Worm (Caenorhabditis elegans) whole organism, L4 larva: ENCODE data around the gene nhr-10.
A peak's percentile ranks its signal among the peaks of the same experiment; 100 is the strongest.

Experiments
- D1046.2 ChIP-seq: fragments of 200-800 bp; sonication (Bioruptor generic); IDR thresholded peaks from 2 replicates; pipeline ENCODE4 v1.3.6; 2022; ENCODE audit warnings: missing genetic modification characterization, missing compliant biosample characterization
- F10B5.3 ChIP-seq: sonication (generic microtip); optimal IDR thresholded peaks from 2 replicates; lab custom pipeline; 2016; ENCODE audit warnings: mild to moderate bottlenecking, missing genetic modification characterization, missing compliant biosample characterization
- F37D6.2 ChIP-seq: sonication (generic microtip); optimal IDR thresholded peaks from 2 replicates; lab custom pipeline; 2016; ENCODE audit warnings: mild to moderate bottlenecking, missing genetic modification characterization, missing compliant biosample characterization
- R02D3.7 ChIP-seq: fragments of 150-350 bp; sonication (generic microtip); optimal IDR thresholded peaks from 3 replicates; lab custom pipeline; 2014; ENCODE audit warnings: missing biosample characterization, missing genetic modification characterization
- T20F7.1 ChIP-seq: fragments of 200-800 bp; sonication (Bioruptor generic); optimal IDR thresholded peaks from 2 replicates; lab custom pipeline; 2018; ENCODE audit warnings: mild to moderate bottlenecking, missing genetic modification characterization, missing compliant biosample characterization
- Y48G9A.11 ChIP-seq: fragments of 200-800 bp; sonication (Bioruptor generic); IDR thresholded peaks from 2 replicates; pipeline ENCODE4 v1.3.6; 2022; ENCODE audit warnings: missing genetic modification reagents, missing genetic modification characterization, missing compliant biosample characterization
- ZK546.5 ChIP-seq, 2 experiments: sonication (generic microtip); optimal IDR thresholded peaks; 2 replicates each; lab custom pipeline; 2017; ENCODE audit warnings: missing biosample characterization in 2 of 2, missing genetic modification characterization in 2 of 2
- ceh-28 ChIP-seq: fragments of 150-350 bp; optimal IDR thresholded peaks from 2 replicates; lab custom pipeline; 2014; ENCODE audit warnings: missing biosample characterization, missing genetic modification reagents, missing genetic modification characterization
- ceh-32 ChIP-seq: sonication (generic microtip); optimal IDR thresholded peaks from 2 replicates; lab custom pipeline; 2016; ENCODE audit warnings: mild to moderate bottlenecking, missing genetic modification characterization, missing compliant biosample characterization; ENCODE audit not compliant: poor library complexity
- ceh-62 ChIP-seq: sonication (generic microtip); optimal IDR thresholded peaks from 2 replicates; lab custom pipeline; 2017; ENCODE audit warnings: missing biosample characterization, missing genetic modification characterization
- ceh-82 ChIP-seq: sonication (generic microtip); optimal IDR thresholded peaks from 2 replicates; lab custom pipeline; 2017; ENCODE audit warnings: missing biosample characterization, missing genetic modification characterization
- daf-8 ChIP-seq: fragments of 200-800 bp; sonication (Bioruptor generic); IDR thresholded peaks from 2 replicates; pipeline ENCODE4 v1.3.6; 2022; ENCODE audit warnings: missing genetic modification characterization, missing compliant biosample characterization
- dmd-8 ChIP-seq: fragments of 200-800 bp; sonication (Bioruptor generic); IDR thresholded peaks from 2 replicates; pipeline ENCODE4 v1.3.6; 2022; ENCODE audit warnings: missing genetic modification characterization, missing compliant biosample characterization
- dmd-9 ChIP-seq: fragments of 200-800 bp; sonication (Bioruptor generic); IDR thresholded peaks from 2 replicates; pipeline ENCODE4 v1.3.6; 2022; ENCODE audit warnings: missing genetic modification reagents, missing genetic modification characterization, missing compliant biosample characterization
- dpl-1 ChIP-seq: fragments of 150-350 bp; optimal IDR thresholded peaks from 2 replicates; lab custom pipeline; 2014; ENCODE audit warnings: missing biosample characterization, missing genetic modification reagents, missing genetic modification characterization
- dve-1 ChIP-seq: sonication (generic microtip); optimal IDR thresholded peaks from 2 replicates; lab custom pipeline; 2017; ENCODE audit warnings: antibody characterized with exemption, mild to moderate bottlenecking, missing genetic modification characterization, missing compliant biosample characterization; ENCODE audit not compliant: insufficient read depth
- egl-27 ChIP-seq: sonication (generic microtip); optimal IDR thresholded peaks from 3 replicates; lab custom pipeline; 2017; ENCODE audit warnings: missing biosample characterization, missing genetic modification reagents, missing genetic modification characterization
- egl-43 ChIP-seq: fragments of 200-800 bp; sonication (Bioruptor generic); IDR thresholded peaks from 2 replicates; pipeline ENCODE4 v1.3.6; 2022; ENCODE audit warnings: missing genetic modification reagents, missing genetic modification characterization, missing compliant biosample characterization
- hif-1 ChIP-seq, 2 experiments: sonication (generic microtip); optimal IDR thresholded peaks; 2 replicates each; lab custom pipeline; 2016 to 2017; ENCODE audit warnings: missing compliant biosample characterization in 2 of 2, missing genetic modification characterization in 2 of 2, missing genetic modification reagents in 2 of 2, missing genotype in 2 of 2, mild to moderate bottlenecking in 1 of 2
- hlh-11 ChIP-seq: fragments of 200-800 bp; sonication (Bioruptor generic); optimal IDR thresholded peaks from 2 replicates; lab custom pipeline; 2018; ENCODE audit warnings: mild to moderate bottlenecking, missing genetic modification characterization, missing compliant biosample characterization
- hlh-30 ChIP-seq: sonication (generic microtip); optimal IDR thresholded peaks from 2 replicates; lab custom pipeline; 2017; ENCODE audit warnings: antibody characterized with exemption, mild to moderate bottlenecking, missing genetic modification characterization, missing compliant biosample characterization; ENCODE audit not compliant: insufficient read depth
- hmg-1.1 ChIP-seq: fragments of 200-800 bp; sonication (Bioruptor generic); IDR thresholded peaks from 2 replicates; pipeline ENCODE4 v1.3.6; 2022; ENCODE audit warnings: missing genetic modification reagents, missing genetic modification characterization, missing compliant biosample characterization
- jun-1 ChIP-seq: fragments of 150-350 bp; optimal IDR thresholded peaks from 2 replicates; lab custom pipeline; 2014; ENCODE audit warnings: missing biosample characterization, missing genetic modification reagents, missing genetic modification characterization
- lin-38 ChIP-seq: fragments of 200-800 bp; sonication (Bioruptor generic); IDR thresholded peaks from 2 replicates; pipeline ENCODE4 v1.3.6; 2022; ENCODE audit warnings: missing genetic modification reagents, missing genetic modification characterization, missing compliant biosample characterization
- lin-39 ChIP-seq: fragments of 150-350 bp; optimal IDR thresholded peaks from 2 replicates; lab custom pipeline; 2014; ENCODE audit warnings: missing biosample characterization, missing genetic modification reagents, missing genetic modification characterization
- lir-3 ChIP-seq: sonication (generic microtip); optimal IDR thresholded peaks from 2 replicates; lab custom pipeline; 2016; ENCODE audit warnings: mild to moderate bottlenecking, missing genetic modification characterization, missing compliant biosample characterization
- madf-5 ChIP-seq, 2 experiments: fragments of 200-800 bp; sonication (Bioruptor generic); IDR thresholded peaks; 2 replicates each; pipeline ENCODE4 v1.3.6; 2022; ENCODE audit warnings: missing compliant biosample characterization in 2 of 2, missing genetic modification characterization in 2 of 2
- mdl-1 ChIP-seq, 2 experiments: fragments of 150-350 bp in 1 of 2; sonication (generic microtip) in 1 of 2; optimal IDR thresholded peaks; 2 replicates each; lab custom pipeline; 2014 to 2017; ENCODE audit warnings: missing biosample characterization in 2 of 2, missing genetic modification characterization in 2 of 2
- mdt-29 ChIP-seq: fragments of 200-800 bp; sonication (Bioruptor generic); IDR thresholded peaks from 2 replicates; pipeline ENCODE4 v1.3.6; 2022; ENCODE audit warnings: missing genetic modification reagents, missing genetic modification characterization, missing compliant biosample characterization
- mxl-2 ChIP-seq: fragments of 200-800 bp; sonication (Bioruptor generic); conservative IDR thresholded peaks from 2 replicates; pipeline ENCODE4 v1.3.6; 2022; ENCODE audit warnings: missing genetic modification reagents, missing genetic modification characterization, missing compliant biosample characterization
- mxl-3 ChIP-seq: fragments of 200-800 bp; sonication (Bioruptor generic); optimal IDR thresholded peaks from 2 replicates; lab custom pipeline; 2018; ENCODE audit warnings: mild to moderate bottlenecking, missing genetic modification characterization, missing compliant biosample characterization
- nhr-10 ChIP-seq: fragments of 150-350 bp; optimal IDR thresholded peaks from 2 replicates; lab custom pipeline; 2014; ENCODE audit warnings: missing biosample characterization, missing genetic modification characterization
- nhr-111 ChIP-seq: fragments of 200-800 bp; sonication (Bioruptor generic); optimal IDR thresholded peaks from 2 replicates; lab custom pipeline; 2018; ENCODE audit warnings: mild to moderate bottlenecking, missing genetic modification characterization, missing compliant biosample characterization
- nhr-28 ChIP-seq: fragments of 150-350 bp; optimal IDR thresholded peaks from 2 replicates; lab custom pipeline; 2014; ENCODE audit warnings: missing biosample characterization, missing genetic modification characterization
- nhr-6 ChIP-seq: fragments of 150-350 bp; optimal IDR thresholded peaks from 2 replicates; lab custom pipeline; 2014; ENCODE audit warnings: missing biosample characterization, missing genetic modification characterization
- nhr-77 ChIP-seq: fragments of 150-350 bp; optimal IDR thresholded peaks from 2 replicates; lab custom pipeline; 2014; ENCODE audit warnings: missing biosample characterization, missing genetic modification characterization
- pha-4 ChIP-seq, 2 experiments: fragments of 150-350 bp in 1 of 2; fragments of 200-800 bp in 1 of 2; sonication (Bioruptor generic) in 1 of 2; IDR thresholded peaks in 1 of 2; optimal IDR thresholded peaks in 1 of 2; 2 replicates each; pipeline versions ENCODE4 v1.3.6 to Lab custom; 2014 to 2022; ENCODE audit warnings: missing genetic modification characterization in 2 of 2, missing genetic modification reagents in 2 of 2, missing biosample characterization in 1 of 2, missing compliant biosample characterization in 1 of 2
- php-3 ChIP-seq: fragments of 200-800 bp; sonication (Bioruptor generic); IDR thresholded peaks from 2 replicates; pipeline ENCODE4 v1.3.6; 2022; ENCODE audit warnings: missing genetic modification reagents, missing genetic modification characterization, missing compliant biosample characterization
- rbr-2 ChIP-seq: sonication (generic microtip); optimal IDR thresholded peaks from 2 replicates; lab custom pipeline; 2016; ENCODE audit warnings: missing genotype, missing genetic modification characterization, missing compliant biosample characterization
- sdz-12 ChIP-seq: fragments of 200-800 bp; sonication (Bioruptor generic); optimal IDR thresholded peaks from 2 replicates; lab custom pipeline; 2018; ENCODE audit warnings: mild to moderate bottlenecking, missing genetic modification characterization, missing compliant biosample characterization
- skn-1 ChIP-seq: fragments of 150-350 bp; optimal IDR thresholded peaks from 2 replicates; lab custom pipeline; 2014; ENCODE audit warnings: missing biosample characterization, missing genetic modification characterization
- snpc-4 ChIP-seq: fragments of 150-350 bp; optimal IDR thresholded peaks from 2 replicates; lab custom pipeline; 2014; ENCODE audit warnings: missing biosample characterization, missing genetic modification characterization
- spr-1 ChIP-seq: sonication (generic microtip); optimal IDR thresholded peaks from 2 replicates; lab custom pipeline; 2016; ENCODE audit warnings: mild to moderate bottlenecking, missing genetic modification characterization, missing compliant biosample characterization
- spr-3 ChIP-seq: fragments of 200-800 bp; sonication (Bioruptor generic); optimal IDR thresholded peaks from 2 replicates; lab custom pipeline; 2018; ENCODE audit warnings: mild to moderate bottlenecking, missing genetic modification characterization, missing compliant biosample characterization
- unc-130 ChIP-seq: sonication (generic microtip); optimal IDR thresholded peaks from 2 replicates; lab custom pipeline; 2016; ENCODE audit warnings: missing genetic modification reagents, missing genetic modification characterization, missing compliant biosample characterization
- unc-62 ChIP-seq, 3 experiments: fragments of 150-350 bp in 1 of 3; sonication (generic microtip); optimal IDR thresholded peaks in 2 of 3; peaks in 1 of 3; 1 replicate in 1 of 3; 2 replicates in 2 of 3; lab custom pipeline; 2014 to 2017; ENCODE audit warnings: missing biosample characterization in 3 of 3, missing genetic modification characterization in 3 of 3, missing genetic modification reagents in 3 of 3, missing genotype in 1 of 3
- vab-7 ChIP-seq: fragments of 200-800 bp; sonication (Bioruptor generic); IDR thresholded peaks from 2 replicates; pipeline ENCODE4 v1.3.6; 2022; ENCODE audit warnings: missing genetic modification reagents, missing genetic modification characterization, missing compliant biosample characterization
- zag-1 ChIP-seq: fragments of 150-350 bp; optimal IDR thresholded peaks from 2 replicates; lab custom pipeline; 2014; ENCODE audit warnings: missing biosample characterization, missing genetic modification characterization
- zip-11 ChIP-seq: fragments of 200-800 bp; sonication (Bioruptor generic); IDR thresholded peaks from 2 replicates; pipeline ENCODE4 v1.3.6; 2022; ENCODE audit warnings: missing genetic modification characterization, missing compliant biosample characterization
- ztf-7 ChIP-seq: fragments of 150-350 bp; optimal IDR thresholded peaks from 2 replicates; lab custom pipeline; 2014; ENCODE audit warnings: missing biosample characterization, missing genetic modification characterization

The nhr-10 gene

DNA sequence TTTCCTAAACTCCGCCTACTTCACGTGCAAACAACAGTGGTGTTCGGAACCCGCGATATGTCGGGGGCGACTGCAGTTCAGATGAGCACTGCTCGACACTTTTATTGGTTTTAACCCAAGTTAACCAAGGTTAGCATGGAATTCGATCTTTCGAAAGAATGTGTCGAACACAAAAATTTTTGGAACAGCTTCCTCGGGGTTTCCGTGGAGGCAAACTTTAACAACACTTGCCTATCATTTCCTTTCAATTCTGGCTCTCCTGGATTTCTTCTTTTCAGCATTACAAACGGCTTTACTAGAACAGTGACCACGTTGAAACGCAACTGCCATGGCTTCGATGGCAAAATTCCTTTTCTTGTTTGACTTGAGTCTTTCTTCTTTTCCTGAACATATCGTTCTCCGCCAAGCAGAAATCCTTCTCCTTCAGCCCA lies 26.1 kb upstream of the nhr-10 start:
- peak; percentile 36 for TF ChIP-seq nhr-77 (tag; lab: Kevin White, UChicago)
- no peak for TF ChIP-seq zag-1 (tag; lab: Kevin White, UChicago)
- peak; percentile 57 for TF ChIP-seq nhr-28
- TF ChIP-seq php-3 (GFP tag; lab: Robert Waterston, UW) = peak; percentile 89
- TF ChIP-seq nhr-6 = no peak
- TF ChIP-seq ceh-82 (tag; lab: Kevin White, UChicago) = no peak
- TF ChIP-seq egl-27 (tag; lab: Kevin White, UChicago) = peak; percentile 22
- peak; percentile 63; the same call in 1 of the 2 replicates for TF ChIP-seq pha-4 (GFP tag; IDR thresholded peaks at IDR 0.05; lab: Robert Waterston, UW)
- no peak for TF ChIP-seq pha-4 (tag; optimal IDR thresholded peaks at IDR 0.05; lab: Kevin White, UChicago)
- no peak for TF ChIP-seq dmd-9 (GFP tag; lab: Robert Waterston, UW)
- peak in 1 of 2 experiments; percentile 15 for TF ChIP-seq hif-1 (tag; optimal IDR thresholded peaks at IDR 0.05; lab: Kevin White, UChicago)
- TF ChIP-seq mxl-2 = no peak
- TF ChIP-seq daf-8 (GFP tag; lab: Robert Waterston, UW) = no peak
- peak in 1 of 2 experiments; percentile 25 for TF ChIP-seq ZK546.5 (tag; optimal IDR thresholded peaks at IDR 0.05; lab: Kevin White, UChicago)
- peak; percentile 84; the same call in 1 of the 2 replicates for TF ChIP-seq mdt-29 (GFP tag; lab: Robert Waterston, UW)
- TF ChIP-seq ztf-7 (tag; lab: Kevin White, UChicago) = peak; percentile 38
- TF ChIP-seq dve-1 = peak; percentile 97
- peak; percentile 67 for TF ChIP-seq spr-1 (tag; lab: Kevin White, UChicago)
- TF ChIP-seq hmg-1.1 (GFP tag; lab: Robert Waterston, UW) = peak; percentile 27; the same call in 1 of the 2 replicates
- TF ChIP-seq lin-38 (GFP tag; lab: Robert Waterston, UW) = peak; percentile 68
- no peak for TF ChIP-seq ceh-32
- TF ChIP-seq ceh-62 = no peak
- TF ChIP-seq mdl-1 (tag; optimal IDR thresholded peaks at IDR 0.05; lab: Kevin White, UChicago) = peak; percentile 74 to 78
- no peak for TF ChIP-seq sdz-12
- no peak for TF ChIP-seq F37D6.2
- peak; percentile 72 for TF ChIP-seq hlh-30 (tag; lab: Kevin White, UChicago)
- TF ChIP-seq vab-7 (GFP tag; lab: Robert Waterston, UW) = peak; percentile 36; the same call in 1 of the 2 replicates
- TF ChIP-seq unc-130 (GFP tag; lab: Kevin White, UChicago) = peak; percentile 24
- TF ChIP-seq D1046.2 (GFP tag; lab: Robert Waterston, UW) = 0 out of 2 replicates have a peak, but pooled peaks have one; percentile 58
- peak; percentile 66 for TF ChIP-seq nhr-10
- TF ChIP-seq lin-39 (tag; lab: Kevin White, UChicago) = no peak
- TF ChIP-seq T20F7.1 (GFP tag; lab: Kevin White, UChicago) = peak; percentile 69
- TF ChIP-seq skn-1 = no peak
- TF ChIP-seq ceh-28 (tag; lab: Kevin White, UChicago) = no peak
- TF ChIP-seq hlh-11 (tag; lab: Kevin White, UChicago) = peak; percentile 73
- peak in 1 of 2 experiments; percentile 59 for TF ChIP-seq unc-62 (GFP tag; optimal IDR thresholded peaks at IDR 0.05 in 1 of 2; lab: Kevin White, UChicago)
- no peak for TF ChIP-seq unc-62 (tag; optimal IDR thresholded peaks at IDR 0.05; lab: Kevin White, UChicago)
- no peak for TF ChIP-seq zip-11 (GFP tag; lab: Robert Waterston, UW)
- TF ChIP-seq lir-3 (tag; lab: Kevin White, UChicago) = no peak
- peak; percentile 68 for TF ChIP-seq mxl-3 (GFP tag; lab: Kevin White, UChicago)
- TF ChIP-seq F10B5.3 (tag; lab: Kevin White, UChicago) = peak; percentile 22
- no peak for TF ChIP-seq jun-1 (tag; lab: Kevin White, UChicago)
- no peak for TF ChIP-seq madf-5 (GFP tag; IDR thresholded peaks at IDR 0.05; lab: Robert Waterston, UW)
- TF ChIP-seq nhr-111 (GFP tag; lab: Kevin White, UChicago) = peak; percentile 17
- TF ChIP-seq rbr-2 (tag; lab: Kevin White, UChicago) = peak; percentile 39
- peak; percentile 88 for TF ChIP-seq snpc-4
- no peak for TF ChIP-seq dmd-8
- peak; percentile 54 for TF ChIP-seq egl-43
- TF ChIP-seq R02D3.7 = no peak
- peak; percentile 33 for TF ChIP-seq dpl-1 (GFP tag; lab: Kevin White, UChicago)
- peak; percentile 84 for TF ChIP-seq Y48G9A.11 (GFP tag; lab: Robert Waterston, UW)
- TF ChIP-seq spr-3 = peak; percentile 52
